Fruit fly (Drosophila melanogaster) whole organism, embryonic: ENCODE results near the gene Tsc1.

ENCODE experiments used
- Aef1 ChIP-seq: fragments of 200-800 bp; sonication (Bioruptor generic); IDR thresholded peaks from 3 replicates; pipeline ENCODE4 v1.3.6; 2022; ENCODE audit warnings: missing biosample characterization, missing genetic modification characterization
- Bteb2 ChIP-seq: fragments of 200-800 bp; sonication (Bioruptor generic); optimal IDR thresholded peaks from 2 replicates; lab custom pipeline; 2016; ENCODE audit warnings: missing biosample characterization, missing genetic modification characterization
- C15 ChIP-seq: fragments of 200-800 bp; sonication (Bioruptor generic); IDR thresholded peaks from 3 replicates; pipeline ENCODE4 v1.3.6; 2022; ENCODE audit warnings: missing biosample characterization, missing genetic modification characterization
- CG12104 ChIP-seq: fragments of 200-800 bp; sonication (Bioruptor generic); optimal IDR thresholded peaks from 3 replicates; lab custom pipeline; 2016; ENCODE audit warnings: missing biosample characterization, missing genetic modification characterization
- CG12299 ChIP-seq: fragments of 200-800 bp; sonication (Bioruptor generic); optimal IDR thresholded peaks from 2 replicates; lab custom pipeline; 2018; ENCODE audit warnings: missing biosample characterization, mild to moderate bottlenecking, missing genetic modification characterization
- CG14441 ChIP-seq: fragments of 200-800 bp; sonication (Bioruptor generic); IDR thresholded peaks from 2 replicates; pipeline ENCODE4 v1.3.6; 2022; ENCODE audit warnings: missing biosample characterization, missing genetic modification characterization
- CG15073 ChIP-seq: fragments of 200-800 bp; sonication (Bioruptor generic); optimal IDR thresholded peaks from 2 replicates; lab custom pipeline; 2016; ENCODE audit warnings: missing biosample characterization, missing genetic modification characterization
- CG15514 ChIP-seq: fragments of 200-800 bp; sonication (Bioruptor generic); optimal IDR thresholded peaks from 3 replicates; lab custom pipeline; 2017; ENCODE audit warnings: missing biosample characterization, missing genetic modification characterization, mild to moderate bottlenecking, moderate library complexity, missing genetic modification reagents
- CG1602 ChIP-seq: fragments of 200-800 bp; sonication (Bioruptor generic); optimal IDR thresholded peaks from 3 replicates; lab custom pipeline; 2016; ENCODE audit warnings: missing biosample characterization, missing genetic modification characterization
- CG18262 ChIP-seq: fragments of 200-800 bp; optimal IDR thresholded peaks from 3 replicates; lab custom pipeline; 2019; ENCODE audit warnings: missing biosample characterization, mild to moderate bottlenecking, missing genetic modification characterization, moderate library complexity
- CG2129 ChIP-seq: fragments of 200-800 bp; sonication (Bioruptor generic); IDR thresholded peaks from 2 replicates; pipeline ENCODE4 v1.3.6; 2022; ENCODE audit warnings: missing biosample characterization, missing genetic modification characterization; ENCODE audit not compliant: partially characterized antibody
- CG3065 ChIP-seq: fragments of 200-800 bp; sonication (Bioruptor generic); optimal IDR thresholded peaks from 2 replicates; lab custom pipeline; 2016; ENCODE audit warnings: missing biosample characterization, missing genetic modification characterization
- CG3838 ChIP-seq: fragments of 200-800 bp; sonication (Bioruptor generic); optimal IDR thresholded peaks from 3 replicates; lab custom pipeline; 2016; ENCODE audit warnings: missing biosample characterization, missing genetic modification characterization
- CG4282 ChIP-seq: fragments of 200-800 bp; sonication (Bioruptor generic); optimal IDR thresholded peaks from 2 replicates; lab custom pipeline; 2016; ENCODE audit warnings: missing biosample characterization, missing genetic modification characterization
- CG4617 ChIP-seq: fragments of 200-800 bp; sonication (Bioruptor generic); optimal IDR thresholded peaks from 3 replicates; lab custom pipeline; 2016; ENCODE audit warnings: missing biosample characterization, missing genetic modification characterization, borderline replicate concordance
- CG7963 ChIP-seq: fragments of 200-800 bp; sonication (Bioruptor generic); IDR thresholded peaks from 3 replicates; pipeline ENCODE4 v1.3.6; 2022; ENCODE audit warnings: missing biosample characterization, missing genetic modification characterization; ENCODE audit not compliant: partially characterized antibody
- CG8359 ChIP-seq: fragments of 200-800 bp; sonication (Bioruptor generic); optimal IDR thresholded peaks from 2 replicates; lab custom pipeline; 2017; ENCODE audit warnings: missing biosample characterization, mild to moderate bottlenecking, missing genetic modification characterization, borderline replicate concordance
- CG8765 ChIP-seq: fragments of 200-800 bp; sonication (Bioruptor generic); IDR thresholded peaks from 2 replicates; pipeline ENCODE4 v1.3.6; 2022; ENCODE audit warnings: missing biosample characterization, missing genetic modification characterization
- CG9727 ChIP-seq: fragments of 200-800 bp; sonication (Bioruptor generic); optimal IDR thresholded peaks from 3 replicates; lab custom pipeline; 2017; ENCODE audit warnings: missing biosample characterization, mild to moderate bottlenecking, missing genetic modification characterization
- CG9817 ChIP-seq: fragments of 200-800 bp; sonication (Bioruptor generic); optimal IDR thresholded peaks from 2 replicates; lab custom pipeline; 2018; ENCODE audit warnings: missing biosample characterization, mild to moderate bottlenecking, missing genetic modification characterization, moderate library complexity
- E2f2 ChIP-seq: fragments of 200-800 bp; sonication (Bioruptor generic); IDR thresholded peaks from 2 replicates; pipeline ENCODE4 v1.3.6; 2022; ENCODE audit warnings: missing biosample characterization, missing genetic modification characterization
- Fer1 ChIP-seq: fragments of 200-800 bp; sonication (Bioruptor generic); optimal IDR thresholded peaks from 2 replicates; lab custom pipeline; 2017; ENCODE audit warnings: missing biosample characterization, mild to moderate bottlenecking, missing genetic modification characterization
- H2.0 ChIP-seq: fragments of 200-800 bp; sonication (Bioruptor generic); IDR thresholded peaks from 2 replicates; pipeline ENCODE4 v1.3.6; 2022; ENCODE audit warnings: missing biosample characterization, missing genetic modification characterization
- Myb ChIP-seq: fragments of 200-800 bp; sonication (Bioruptor generic); optimal IDR thresholded peaks from 2 replicates; lab custom pipeline; 2016; ENCODE audit warnings: missing biosample characterization, missing genetic modification characterization
- Rfx ChIP-seq: fragments of 200-800 bp; sonication (Bioruptor generic); IDR thresholded peaks from 2 replicates; pipeline ENCODE4 v1.3.6; 2022; ENCODE audit warnings: missing biosample characterization, missing genetic modification characterization
- Tbp ChIP-seq: fragments of >200 bp; optimal IDR thresholded peaks from 2 replicates; lab custom pipeline; 2018; ENCODE audit warnings: missing biosample characterization, missing genetic modification characterization
- ab ChIP-seq: fragments of 200-800 bp; sonication (Bioruptor generic); optimal IDR thresholded peaks from 2 replicates; lab custom pipeline; 2016; ENCODE audit warnings: missing biosample characterization, missing genetic modification characterization
- ase ChIP-seq: fragments of 200-800 bp; sonication (Bioruptor generic); IDR thresholded peaks from 3 replicates; pipeline ENCODE4 v1.3.6; 2022; ENCODE audit warnings: missing biosample characterization, missing genetic modification characterization
- dimm ChIP-seq: fragments of 200-800 bp; sonication (Bioruptor generic); IDR thresholded peaks from 2 replicates; pipeline ENCODE4 v1.3.6; 2022; ENCODE audit warnings: missing biosample characterization, missing genetic modification characterization
- emc ChIP-seq: fragments of 200-800 bp; sonication (Bioruptor generic); optimal IDR thresholded peaks from 2 replicates; lab custom pipeline; 2016; ENCODE audit warnings: missing biosample characterization, missing genetic modification characterization
- fd96Cb ChIP-seq: fragments of 200-800 bp; sonication (Bioruptor generic); optimal IDR thresholded peaks from 2 replicates; lab custom pipeline; 2018; ENCODE audit warnings: missing biosample characterization, mild to moderate bottlenecking, missing genetic modification characterization, moderate library complexity
- gem ChIP-seq: fragments of 200-800 bp; sonication (Bioruptor generic); optimal IDR thresholded peaks from 2 replicates; lab custom pipeline; 2019; ENCODE audit warnings: missing biosample characterization, mild to moderate bottlenecking, missing genetic modification characterization, moderate library complexity
- grn ChIP-seq: fragments of 200-800 bp; sonication (Bioruptor generic); optimal IDR thresholded peaks from 3 replicates; lab custom pipeline; 2017; ENCODE audit warnings: missing biosample characterization, missing genetic modification characterization
- h ChIP-seq: fragments of >200 bp; optimal IDR thresholded peaks from 2 replicates; lab custom pipeline; 2017
- hb ChIP-seq: fragments of 200-800 bp; sonication (Bioruptor generic); IDR thresholded peaks from 3 replicates; pipeline ENCODE4 v1.3.6; 2022; ENCODE audit warnings: missing biosample characterization, missing genetic modification characterization; ENCODE audit not compliant: partially characterized antibody
- ind ChIP-seq: fragments of 200-800 bp; sonication (Bioruptor generic); optimal IDR thresholded peaks from 3 replicates; lab custom pipeline; 2016; ENCODE audit warnings: missing biosample characterization, missing genetic modification characterization
- lab ChIP-seq: fragments of 200-800 bp; sonication (Bioruptor generic); optimal IDR thresholded peaks from 3 replicates; lab custom pipeline; 2017; ENCODE audit warnings: missing biosample characterization, missing genetic modification characterization, mild to moderate bottlenecking, moderate library complexity, missing genetic modification reagents
- lbe ChIP-seq: fragments of 200-800 bp; sonication (Bioruptor generic); optimal IDR thresholded peaks from 2 replicates; lab custom pipeline; 2016; ENCODE audit warnings: missing biosample characterization, mild to moderate bottlenecking, missing genetic modification characterization
- odd ChIP-seq: fragments of 200-800 bp; sonication (Bioruptor generic); optimal IDR thresholded peaks from 2 replicates; lab custom pipeline; 2017; ENCODE audit warnings: missing biosample characterization, mild to moderate bottlenecking, missing genetic modification characterization
- otp ChIP-seq: fragments of 200-800 bp; sonication (Bioruptor generic); IDR thresholded peaks from 3 replicates; pipeline ENCODE4, ENCODE4 v1.3.6; 2022; ENCODE audit warnings: missing biosample characterization, missing genetic modification characterization
- phol ChIP-seq: fragments of 200-800 bp; sonication (Bioruptor generic); optimal IDR thresholded peaks from 3 replicates; lab custom pipeline; 2018; ENCODE audit warnings: missing biosample characterization, mild to moderate bottlenecking, missing genetic modification characterization, moderate library complexity
- pita ChIP-seq: fragments of 200-800 bp; sonication (Bioruptor generic); optimal IDR thresholded peaks from 2 replicates; lab custom pipeline; 2017; ENCODE audit warnings: missing biosample characterization, mild to moderate bottlenecking, missing genetic modification characterization
- sens-2 ChIP-seq: fragments of 200-800 bp; sonication (Bioruptor generic); IDR thresholded peaks from 2 replicates; pipeline ENCODE4 v1.3.6; 2022; ENCODE audit warnings: missing biosample characterization, missing genetic modification characterization
- stc ChIP-seq: fragments of 200-800 bp; sonication (Bioruptor generic); IDR thresholded peaks from 2 replicates; pipeline ENCODE4 v1.3.6; 2022; ENCODE audit warnings: missing biosample characterization, missing genetic modification characterization
- sug ChIP-seq: fragments of 200-800 bp; optimal IDR thresholded peaks from 2 replicates; lab custom pipeline; 2019; ENCODE audit warnings: missing biosample characterization, mild to moderate bottlenecking, missing genetic modification characterization, moderate library complexity
- tio ChIP-seq: fragments of 200-800 bp; sonication (Bioruptor generic); optimal IDR thresholded peaks from 2 replicates; lab custom pipeline; 2017; ENCODE audit warnings: missing biosample characterization, missing genetic modification characterization, inconsistent platforms
- toy ChIP-seq: fragments of 200-800 bp; sonication (Bioruptor generic); IDR thresholded peaks from 2 replicates; pipeline ENCODE4 v1.3.6; 2022; ENCODE audit warnings: missing biosample characterization, missing genetic modification characterization
- unpg ChIP-seq: fragments of 200-800 bp; sonication (Bioruptor generic); optimal IDR thresholded peaks from 3 replicates; lab custom pipeline; 2018; ENCODE audit warnings: missing biosample characterization, mild to moderate bottlenecking, missing genetic modification characterization, moderate library complexity
- wor ChIP-seq: fragments of 200-800 bp; sonication (Bioruptor generic); IDR thresholded peaks from 2 replicates; pipeline ENCODE4 v1.3.6; 2022; ENCODE audit warnings: missing biosample characterization, missing genetic modification characterization
- zen ChIP-seq: fragments of 200-800 bp; sonication (Bioruptor generic); optimal IDR thresholded peaks from 3 replicates; lab custom pipeline; 2018; ENCODE audit warnings: missing biosample characterization, mild to moderate bottlenecking, missing genetic modification characterization, moderate library complexity

Tsc1 gene

DNA sequence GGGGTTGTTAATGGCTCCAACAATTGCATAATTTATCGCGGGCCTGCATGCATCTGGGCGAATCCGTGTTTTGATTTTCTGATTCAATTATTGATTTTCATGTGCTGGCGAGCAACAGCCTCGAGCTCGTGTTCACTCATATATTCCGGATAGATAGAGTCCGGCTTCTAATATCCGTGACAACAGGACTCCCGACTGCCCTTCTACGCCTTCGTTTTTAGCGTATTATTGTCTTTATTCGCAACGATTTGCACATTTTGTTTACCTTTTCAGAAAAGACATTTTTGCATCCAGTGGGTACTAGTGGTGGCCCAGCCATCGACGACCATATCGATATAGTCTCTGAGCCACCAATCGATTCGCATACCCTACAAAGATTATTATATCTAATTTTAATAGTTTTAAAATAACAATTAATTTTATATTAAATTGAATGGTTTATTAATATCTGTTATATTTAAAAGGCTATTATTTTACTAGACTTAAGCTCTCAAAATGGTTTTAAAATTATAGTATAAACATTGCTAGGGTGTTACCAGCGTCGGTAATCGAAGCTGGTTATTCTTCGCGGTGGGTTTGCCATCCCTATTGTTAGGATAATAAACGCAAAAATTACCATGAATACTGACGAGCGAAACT, 31.2 kb downstream of the Tsc1 start, which contains the start of the genes Myo95E and TBC1d7 (continued):
- TF ChIP-seq CG14441 (GFP tag; lab: Robert Waterston, UW) (peak; percentile 95), Aef1 (GFP tag; lab: Robert Waterston, UW) (peak; percentile 97), CG4282 (GFP tag; lab: Kevin White, UChicago) (no peak), Fer1 (peak; percentile 83), toy (GFP tag; lab: Robert Waterston, UW) (peak; percentile 69), CG12299 (tag; lab: Kevin White, UChicago) (peak; percentile 79), grn (no peak), Bteb2 (GFP tag; lab: Kevin White, UChicago) (no peak), odd (GFP tag; lab: Kevin White, UChicago) (no peak), CG15073 (GFP tag; lab: Kevin White, UChicago) (peak; percentile 28), CG8765 (GFP tag; lab: Robert Waterston, UW) (peak; percentile 78), sug (tag; lab: Kevin White, UChicago) (peak; percentile 86), tio (GFP tag; lab: Kevin White, UChicago) (no peak), stc (GFP tag; lab: Robert Waterston, UW) (peak; percentile 96), CG3838 (GFP tag; lab: Kevin White, UChicago) (peak; percentile 28), hb (GFP tag; lab: Robert Waterston, UW) (no peak), lbe (peak; percentile 86), CG12104 (peak; percentile 81), CG8359 (GFP tag; lab: Kevin White, UChicago) (no peak), CG9727 (GFP tag; lab: Kevin White, UChicago) (peak; percentile 89), CG1602 (GFP tag; lab: Kevin White, UChicago) (peak; percentile 86), CG9817 (peak; percentile 83), sens-2 (GFP tag; lab: Robert Waterston, UW) (peak; percentile 70; the same call in 1 of the 2 replicates), h (lab: Kevin White, UChicago) (no peak), CG2129 (GFP tag; lab: Robert Waterston, UW) (peak; percentile 59), C15 (peak; percentile 87), ind (peak; percentile 89), ab (GFP tag; lab: Kevin White, UChicago) (peak; percentile 4), Rfx (GFP tag; lab: Robert Waterston, UW) (peak; percentile 95), fd96Cb (tag; lab: Kevin White, UChicago) (peak; percentile 90), emc (GFP tag; lab: Kevin White, UChicago) (peak; percentile 50), CG3065 (GFP tag; lab: Kevin White, UChicago) (peak; percentile 26), H2.0 (peak; percentile 76), gem (tag; lab: Kevin White, UChicago) (peak; percentile 95), CG15514 (GFP tag; lab: Kevin White, UChicago) (peak; percentile 82), zen (tag; lab: Kevin White, UChicago) (peak; percentile 80), Myb (GFP tag; lab: Kevin White, UChicago) (peak; percentile 7), pita (GFP tag; lab: Kevin White, UChicago) (no peak), Tbp (GFP tag; lab: Kevin White, UChicago) (no peak), lab (GFP tag; lab: Kevin White, UChicago) (no peak), unpg (GFP tag; lab: Kevin White, UChicago) (peak; percentile 89), phol (tag; lab: Kevin White, UChicago) (peak; percentile 92), CG7963 (GFP tag; lab: Robert Waterston, UW) (0 out of 3 replicates have a peak, but pooled peaks have one; percentile 11), dimm (GFP tag; lab: Robert Waterston, UW) (peak; percentile 91), ase (peak; percentile 75), CG18262 (tag; lab: Kevin White, UChicago) (peak; percentile 90), CG4617 (GFP tag; lab: Kevin White, UChicago) (peak; percentile 76), otp (GFP tag; lab: Robert Waterston, UW) (peak; percentile 85), wor (peak; percentile 82), E2f2 (GFP tag; lab: Robert Waterston, UW) (peak; percentile 71)
